Worm (Caenorhabditis elegans): ENCODE measurements around the gene hint-3.

- TF ChIP-seq nhr-237 (tag; optimal IDR thresholded peaks at IDR 0.05): no peak
- TF ChIP-seq fos-1 (tag; optimal IDR thresholded peaks at IDR 0.05): no peak
- no peak for TF ChIP-seq lsy-12 (tag; optimal IDR thresholded peaks at IDR 0.05)
- TF ChIP-seq lin-15B (tag; optimal IDR thresholded peaks at IDR 0.05): no peak
- no peak for TF ChIP-seq pha-4 (tag; optimal IDR thresholded peaks at IDR 0.05)
- TF ChIP-seq unc-62 (GFP tag; optimal IDR thresholded peaks at IDR 0.05): no peak
These were observed 25.0 kb upstream of the hint-3 start, which contains the start of gene srr-10 for ce11 chrV:7735319-7735718.
